Worm (Caenorhabditis elegans): ENCODE measurements around the gene tsen-54.

ce11 chrIV:1947891-1948290, at the start of gene tsen-54:
- TF ChIP-seq him-1 (tag; optimal IDR thresholded peaks at IDR 0.05) (no peak), W03F9.2 (tag; optimal IDR thresholded peaks at IDR 0.05) (no peak)
